Fruit fly (Drosophila melanogaster) whole organism, prepupa: ENCODE measurements around the gene CG17199.

Experiments
- CG10631 ChIP-seq: fragments of 200-800 bp; sonication (Bioruptor generic); optimal IDR thresholded peaks from 2 replicates; lab custom pipeline; 2016; ENCODE audit warnings: missing biosample characterization, missing genetic modification characterization
- CG10669 ChIP-seq: fragments of 200-800 bp; sonication (Bioruptor generic); optimal IDR thresholded peaks from 3 replicates; lab custom pipeline; 2018; ENCODE audit warnings: missing biosample characterization, mild to moderate bottlenecking, missing genetic modification characterization, moderate library complexity
- CG11902 ChIP-seq: fragments of 200-800 bp; sonication (Bioruptor generic); optimal IDR thresholded peaks from 3 replicates; lab custom pipeline; 2016; ENCODE audit warnings: missing biosample characterization, missing genetic modification characterization
- CG15336 ChIP-seq: fragments of 200-800 bp; sonication (Bioruptor generic); IDR thresholded peaks from 2 replicates; pipeline ENCODE4 v1.3.6; 2022; ENCODE audit warnings: missing biosample characterization, missing genetic modification characterization
- CG3032 ChIP-seq: fragments of 200-800 bp; optimal IDR thresholded peaks from 2 replicates; lab custom pipeline; 2019; ENCODE audit warnings: missing biosample characterization, mild to moderate bottlenecking, missing genetic modification characterization, moderate library complexity
- CG31627 ChIP-seq: fragments of 200-800 bp; sonication (Bioruptor generic); optimal IDR thresholded peaks from 3 replicates; lab custom pipeline; 2016; ENCODE audit warnings: missing biosample characterization, missing genetic modification characterization
- CG32006 ChIP-seq: fragments of 200-800 bp; sonication (Bioruptor generic); optimal IDR thresholded peaks from 3 replicates; lab custom pipeline; 2017; ENCODE audit warnings: missing biosample characterization, mild to moderate bottlenecking, missing genetic modification characterization
- CG3919 ChIP-seq: fragments of 200-800 bp; sonication (Bioruptor generic); optimal IDR thresholded peaks from 3 replicates; lab custom pipeline; 2016; ENCODE audit warnings: missing biosample characterization, missing genetic modification characterization
- CG4318 ChIP-seq: fragments of 200-800 bp; sonication (Bioruptor generic); optimal IDR thresholded peaks from 3 replicates; lab custom pipeline; 2017; ENCODE audit warnings: missing biosample characterization, mild to moderate bottlenecking, missing genetic modification characterization
- CG6163 ChIP-seq: fragments of 200-800 bp; sonication (Bioruptor generic); IDR thresholded peaks from 3 replicates; pipeline ENCODE4 v1.3.6; 2022; ENCODE audit warnings: missing biosample characterization, missing genetic modification characterization
- CG6792 ChIP-seq: fragments of 200-800 bp; sonication (Bioruptor generic); optimal IDR thresholded peaks from 3 replicates; lab custom pipeline; 2016; ENCODE audit warnings: missing biosample characterization, missing genetic modification characterization
- CG6808 ChIP-seq: fragments of 200-800 bp; sonication (Bioruptor generic); optimal IDR thresholded peaks from 3 replicates; lab custom pipeline; 2017; ENCODE audit warnings: missing biosample characterization, missing genetic modification characterization, mild to moderate bottlenecking, moderate library complexity, missing genetic modification reagents
- CG6854 ChIP-seq: fragments of 200-800 bp; sonication (Bioruptor generic); optimal IDR thresholded peaks from 2 replicates; lab custom pipeline; 2017; ENCODE audit warnings: missing biosample characterization, mild to moderate bottlenecking, missing genetic modification characterization
- CG7368 ChIP-seq: fragments of 200-800 bp; sonication (Bioruptor generic); optimal IDR thresholded peaks from 3 replicates; lab custom pipeline; 2016; ENCODE audit warnings: missing biosample characterization, missing genetic modification characterization
- CG8632 ChIP-seq: fragments of 200-800 bp; sonication (Bioruptor generic); optimal IDR thresholded peaks from 3 replicates; lab custom pipeline; 2016; ENCODE audit warnings: missing biosample characterization, missing genetic modification characterization
- Eip75B ChIP-seq: fragments of 200-800 bp; sonication (Bioruptor generic); optimal IDR thresholded peaks from 3 replicates; lab custom pipeline; 2016; ENCODE audit warnings: missing biosample characterization, missing genetic modification characterization
- Eip78C ChIP-seq: fragments of 200-800 bp; sonication (Bioruptor generic); peaks from one replicate; lab custom pipeline; 2016; ENCODE audit warnings: missing biosample characterization, missing genetic modification characterization
- Eip93F ChIP-seq: fragments of 200-800 bp; sonication (Bioruptor generic); optimal IDR thresholded peaks from 2 replicates; lab custom pipeline; 2016; ENCODE audit warnings: missing biosample characterization, mild to moderate bottlenecking, missing genetic modification characterization
- Ets21C ChIP-seq: fragments of 200-800 bp; sonication (Bioruptor generic); optimal IDR thresholded peaks from 3 replicates; lab custom pipeline; 2016; ENCODE audit warnings: missing biosample characterization, missing genetic modification characterization
- Ets96B ChIP-seq: fragments of 200-800 bp; optimal IDR thresholded peaks from 2 replicates; lab custom pipeline; 2019; ENCODE audit warnings: missing biosample characterization, mild to moderate bottlenecking, missing genetic modification characterization, moderate library complexity
- Gug ChIP-seq: fragments of 200-800 bp; sonication (Bioruptor generic); IDR thresholded peaks from 2 replicates; pipeline ENCODE4 v1.3.6; 2022; ENCODE audit warnings: missing biosample characterization, missing genetic modification characterization
- Hr38 ChIP-seq: sonication (Bioruptor generic); optimal IDR thresholded peaks from 2 replicates; lab custom pipeline; 2016; ENCODE audit warnings: missing biosample characterization, missing genetic modification characterization
- Hr39 ChIP-seq: fragments of 200-800 bp; sonication (Bioruptor generic); optimal IDR thresholded peaks from 2 replicates; lab custom pipeline; 2016; ENCODE audit warnings: missing biosample characterization, missing genetic modification characterization
- Met ChIP-seq: fragments of 200-800 bp; sonication (Bioruptor generic); optimal IDR thresholded peaks from 3 replicates; lab custom pipeline; 2016; ENCODE audit warnings: missing biosample characterization, missing genetic modification characterization
- OdsH ChIP-seq: fragments of 200-800 bp; sonication (Bioruptor generic); optimal IDR thresholded peaks from 3 replicates; lab custom pipeline; 2016; ENCODE audit warnings: missing biosample characterization, missing genetic modification characterization
- Smox ChIP-seq: fragments of 200-800 bp; sonication (Bioruptor generic); optimal IDR thresholded peaks from 3 replicates; lab custom pipeline; 2016; ENCODE audit warnings: missing biosample characterization, missing genetic modification characterization
- Sox102F ChIP-seq: fragments of 200-800 bp; sonication (Bioruptor generic); optimal IDR thresholded peaks from 2 replicates; lab custom pipeline; 2016; ENCODE audit warnings: missing biosample characterization, mild to moderate bottlenecking, missing genetic modification characterization
- Sox14 ChIP-seq: fragments of 200-800 bp; sonication (Bioruptor generic); optimal IDR thresholded peaks from 3 replicates; lab custom pipeline; 2016; ENCODE audit warnings: missing biosample characterization, missing genetic modification characterization
- Sox15 ChIP-seq: fragments of 200-800 bp; sonication (Bioruptor generic); optimal IDR thresholded peaks from 3 replicates; lab custom pipeline; 2016; ENCODE audit warnings: missing biosample characterization, missing genetic modification characterization
- achi ChIP-seq: fragments of 200-800 bp; sonication (Bioruptor generic); optimal IDR thresholded peaks from 3 replicates; lab custom pipeline; 2016; ENCODE audit warnings: missing biosample characterization, missing genetic modification characterization
- acj6 ChIP-seq: fragments of 200-800 bp; sonication (Bioruptor generic); optimal IDR thresholded peaks from 3 replicates; lab custom pipeline; 2016; ENCODE audit warnings: missing biosample characterization, missing genetic modification characterization
- cyc ChIP-seq: fragments of 200-800 bp; sonication (Bioruptor generic); optimal IDR thresholded peaks from 3 replicates; lab custom pipeline; 2016; ENCODE audit warnings: missing biosample characterization, missing genetic modification characterization
- dac ChIP-seq: fragments of 200-800 bp; sonication (Bioruptor generic); optimal IDR thresholded peaks from 2 replicates; lab custom pipeline; 2017; ENCODE audit warnings: missing biosample characterization, mild to moderate bottlenecking, missing genetic modification characterization
- esn ChIP-seq: fragments of 200-800 bp; sonication (Bioruptor generic); optimal IDR thresholded peaks from 2 replicates; lab custom pipeline; 2016; ENCODE audit warnings: missing biosample characterization, mild to moderate bottlenecking, missing genetic modification characterization, moderate library complexity
- fd59A ChIP-seq: fragments of 200-800 bp; sonication (Bioruptor generic); optimal IDR thresholded peaks from 2 replicates; lab custom pipeline; 2017; ENCODE audit warnings: missing biosample characterization, mild to moderate bottlenecking, missing genetic modification characterization, missing genetic modification reagents
- fd85E ChIP-seq: fragments of 200-800 bp; sonication (Bioruptor generic); optimal IDR thresholded peaks from 3 replicates; lab custom pipeline; 2016; ENCODE audit warnings: missing biosample characterization, missing genetic modification characterization
- fkh ChIP-seq: fragments of 200-800 bp; sonication (Bioruptor generic); optimal IDR thresholded peaks from 3 replicates; lab custom pipeline; 2017; ENCODE audit warnings: missing biosample characterization, mild to moderate bottlenecking, missing genetic modification characterization, moderate library complexity
- lz ChIP-seq: fragments of 200-800 bp; sonication (Bioruptor generic); optimal IDR thresholded peaks from 3 replicates; lab custom pipeline; 2016; ENCODE audit warnings: missing biosample characterization, missing genetic modification characterization
- net ChIP-seq: fragments of 200-800 bp; sonication (Bioruptor generic); optimal IDR thresholded peaks from 3 replicates; lab custom pipeline; 2016; ENCODE audit warnings: missing biosample characterization, missing genetic modification characterization
- pdm3 ChIP-seq: fragments of 200-800 bp; sonication (Bioruptor generic); optimal IDR thresholded peaks from 3 replicates; lab custom pipeline; 2016; ENCODE audit warnings: missing biosample characterization, missing genetic modification characterization
- spab ChIP-seq: fragments of 200-800 bp; sonication (Bioruptor generic); optimal IDR thresholded peaks from 2 replicates; lab custom pipeline; 2017; ENCODE audit warnings: missing biosample characterization, mild to moderate bottlenecking, missing genetic modification characterization, missing genetic modification reagents
- ss ChIP-seq, 2 experiments: fragments of 200-800 bp; sonication (Bioruptor generic); optimal IDR thresholded peaks; 2 replicates in 1 of 2; 3 replicates in 1 of 2; lab custom pipeline; 2017 to 2018; ENCODE audit warnings: mild to moderate bottlenecking in 2 of 2, missing biosample characterization in 2 of 2, missing genetic modification characterization in 2 of 2, moderate library complexity in 1 of 2
- svp ChIP-seq: fragments of 200-800 bp; sonication (Bioruptor generic); peaks from one replicate; lab custom pipeline; 2016; ENCODE audit warnings: missing biosample characterization, missing genetic modification characterization
- topi ChIP-seq: fragments of 200-800 bp; sonication (Bioruptor generic); optimal IDR thresholded peaks from 3 replicates; lab custom pipeline; 2016; ENCODE audit warnings: missing biosample characterization, missing genetic modification characterization
- vri ChIP-seq: fragments of 200-800 bp; sonication (Bioruptor generic); optimal IDR thresholded peaks from 3 replicates; lab custom pipeline; 2016; ENCODE audit warnings: missing biosample characterization, mild to moderate bottlenecking, missing genetic modification characterization

CG17199 gene

DNA sequence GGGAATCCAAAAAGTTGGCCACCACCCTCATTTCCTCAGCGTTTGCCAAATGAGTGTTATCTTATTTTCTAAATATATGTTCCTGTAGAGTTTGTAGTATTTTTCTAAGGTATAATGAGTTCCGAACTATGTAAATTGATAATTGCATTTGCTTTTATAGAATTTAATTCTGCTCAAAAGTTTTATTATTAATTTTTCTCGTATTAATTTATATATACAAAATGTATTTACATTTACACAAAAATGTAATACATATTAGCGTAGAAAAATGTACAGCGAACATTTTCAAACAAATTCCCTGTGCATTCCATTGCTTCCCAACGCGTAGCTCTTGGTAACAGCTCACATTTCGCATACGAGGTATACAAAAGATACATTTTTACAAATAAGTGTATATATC, at the start of gene CG17199:
TSS of gene CG17199 (minus strand) at position 101 of the 400 bp plus-strand sequence.
- TF ChIP-seq CG31627 (GFP tag; lab: Kevin White, UChicago) (no peak), CG10669 (no peak), fd85E (GFP tag; lab: Kevin White, UChicago) (no peak), Hr38 (GFP tag; lab: Kevin White, UChicago) (no peak), pdm3 (GFP tag; lab: Kevin White, UChicago) (no peak), Eip93F (GFP tag; lab: Kevin White, UChicago) (no peak), svp (GFP tag; lab: Kevin White, UChicago) (no peak), CG6792 (GFP tag; lab: Kevin White, UChicago) (no peak), vri (no peak), fd59A (no peak), fkh (GFP tag; lab: Kevin White, UChicago) (no peak)

DNA sequence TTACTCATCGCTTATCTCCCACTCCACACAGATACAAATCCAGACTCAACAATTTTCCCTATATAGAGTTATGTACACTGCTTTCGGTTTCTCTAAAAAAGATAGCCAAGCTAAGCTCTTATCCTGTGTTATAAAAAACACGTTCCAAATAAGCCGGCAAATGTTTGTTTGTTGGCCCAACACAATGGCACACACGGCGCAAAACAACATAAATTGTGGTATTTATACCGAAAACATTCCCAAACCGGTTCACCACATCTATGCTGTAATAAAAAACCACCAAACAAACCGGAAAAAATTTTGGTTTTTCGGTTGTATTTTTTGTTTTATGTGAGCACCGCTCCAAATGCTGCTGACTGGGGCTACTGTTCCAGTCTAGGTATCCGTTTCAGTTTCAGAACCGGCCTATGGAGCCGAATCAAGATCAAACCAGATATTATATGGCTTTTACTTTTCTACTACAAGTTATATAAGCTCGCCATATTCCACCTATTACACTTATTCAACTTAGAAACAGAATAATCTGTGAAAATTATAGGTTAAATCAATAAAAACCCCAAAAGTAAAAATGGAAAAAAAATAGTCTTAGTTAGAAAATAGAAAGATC, 49.3 kb upstream of the CG17199 start:
- TF ChIP-seq CG15336 (GFP tag; lab: Robert Waterston, UW) (0 out of 2 replicates have a peak, but pooled peaks have one; percentile 19), Sox102F (no peak), Eip78C (GFP tag; lab: Kevin White, UChicago) (peak; percentile 25)

DNA sequence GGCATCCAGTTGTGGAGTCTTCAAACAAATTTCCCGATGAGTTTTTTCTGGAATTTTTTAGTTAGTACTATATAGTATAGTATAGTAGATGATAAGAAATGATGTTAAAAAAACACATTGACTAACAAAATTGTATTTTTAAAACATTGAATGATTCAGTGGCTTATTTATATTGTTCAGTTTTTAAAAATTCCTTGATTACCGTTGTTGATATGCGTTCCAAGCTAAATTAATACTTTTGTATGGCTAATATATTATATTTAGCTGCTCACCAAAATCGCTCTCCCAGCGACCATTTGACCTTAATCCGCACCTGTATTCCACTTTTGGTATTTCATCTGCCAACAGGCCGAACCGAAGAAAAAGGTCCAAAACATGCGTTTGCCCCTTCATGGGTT, 48.3 kb upstream of the CG17199 start:
- TF ChIP-seq ss (GFP tag; optimal IDR thresholded peaks at IDR 0.05; lab: Kevin White, UChicago) (no peak), CG31627 (GFP tag; lab: Kevin White, UChicago) (peak; percentile 56), Sox102F (peak; percentile 38), CG3032 (tag; lab: Kevin White, UChicago) (peak; percentile 27), Eip75B (GFP tag; lab: Kevin White, UChicago) (no peak), CG10669 (no peak), CG7368 (GFP tag; lab: Kevin White, UChicago) (peak; percentile 2), lz (GFP tag; lab: Kevin White, UChicago) (peak; percentile 52), spab (GFP tag; lab: Kevin White, UChicago) (no peak), acj6 (peak; percentile 27), Sox14 (GFP tag; lab: Kevin White, UChicago) (peak; percentile 20), dac (GFP tag; lab: Kevin White, UChicago) (no peak), Gug (GFP tag; lab: Robert Waterston, UW) (no peak), CG6163 (GFP tag; lab: Robert Waterston, UW) (no peak), CG11902 (GFP tag; lab: Kevin White, UChicago) (peak; percentile 56), CG6854 (GFP tag; lab: Kevin White, UChicago) (no peak), Ets96B (no peak), CG6808 (GFP tag; lab: Kevin White, UChicago) (no peak), topi (GFP tag; lab: Kevin White, UChicago) (peak; percentile 56), cyc (peak; percentile 19), achi (peak; percentile 27), Ets21C (peak; percentile 15), Smox (GFP tag; lab: Kevin White, UChicago) (peak; percentile 53), CG32006 (GFP tag; lab: Kevin White, UChicago) (no peak), fd59A (no peak), Sox15 (GFP tag; lab: Kevin White, UChicago) (no peak), svp (GFP tag; lab: Kevin White, UChicago) (peak; percentile 83), OdsH (GFP tag; lab: Kevin White, UChicago) (peak; percentile 26), Hr39 (GFP tag; lab: Kevin White, UChicago) (peak; percentile 44), Met (GFP tag; lab: Kevin White, UChicago) (peak; percentile 56), CG3919 (peak; percentile 46), net (GFP tag; lab: Kevin White, UChicago) (no peak), CG4318 (no peak), vri (no peak), Eip78C (GFP tag; lab: Kevin White, UChicago) (peak; percentile 72), esn (peak; percentile 65), CG6792 (GFP tag; lab: Kevin White, UChicago) (peak; percentile 29), CG8632 (GFP tag; lab: Kevin White, UChicago) (peak; percentile 0), CG10631 (GFP tag; lab: Kevin White, UChicago) (peak; percentile 12), fd85E (GFP tag; lab: Kevin White, UChicago) (no peak)
- TF ChIP-seq, all 60 proteins: peak for 23
